Fruit fly (Drosophila melanogaster): Measurements from ENCODE around the gene to.

- TF ChIP-seq CG4496 (GFP tag; IDR thresholded peaks at IDR 0.05), result no peak
- TF ChIP-seq CG13204 (GFP tag; optimal IDR thresholded peaks at IDR 0.05), result no peak
- TF ChIP-seq Pif1A (GFP tag; optimal IDR thresholded peaks at IDR 0.05), result no peak
- peak; percentile 51; the same call in 1 of the 2 replicates for TF ChIP-seq CG12605 (GFP tag; IDR thresholded peaks at IDR 0.05)
- no peak for TF ChIP-seq CG32121 (GFP tag; IDR thresholded peaks at IDR 0.05)
- TF ChIP-seq CG10348 (GFP tag; IDR thresholded peaks at IDR 0.05), result no peak
- TF ChIP-seq CG8301 (tag; optimal IDR thresholded peaks at IDR 0.05), result no peak
Observed at dm6 chr3R:25265589-25266201, 25.7 kb downstream of the to start, which contains the start of the genes GlnRS and RIOK2.
